Worm (Caenorhabditis elegans) whole organism, L4 larva: ENCODE results near the gene nhr-120.
A peak's percentile ranks its signal among the peaks of the same experiment; 100 is the strongest.

Experiments
- F10B5.3 ChIP-seq: sonication (generic microtip); optimal IDR thresholded peaks from 2 replicates; lab custom pipeline; 2016; ENCODE audit warnings: mild to moderate bottlenecking, missing genetic modification characterization, missing compliant biosample characterization
- F26F4.8 ChIP-seq: fragments of 200-800 bp; sonication (Bioruptor generic); conservative IDR thresholded peaks from 2 replicates; pipeline ENCODE4 v1.3.6; 2022; ENCODE audit warnings: missing genetic modification characterization, missing compliant biosample characterization
- F44E2.7 ChIP-seq: fragments of 200-800 bp; sonication (Bioruptor generic); IDR thresholded peaks from 2 replicates; pipeline ENCODE4 v2.1.2; 2022; ENCODE audit warnings: missing genetic modification characterization, missing compliant biosample characterization
- Y5F2A.4 ChIP-seq: fragments of 200-800 bp; sonication (Bioruptor generic); optimal IDR thresholded peaks from 2 replicates; lab custom pipeline; 2018; ENCODE audit warnings: mild to moderate bottlenecking, missing genetic modification characterization, missing compliant biosample characterization
- Y75B8A.6 ChIP-seq: fragments of 200-800 bp; sonication (Bioruptor generic); IDR thresholded peaks from 2 replicates; pipeline ENCODE4 v1.3.6; 2022; ENCODE audit warnings: missing genetic modification reagents, missing genetic modification characterization, missing compliant biosample characterization
- arid-1 ChIP-seq: fragments of 200-800 bp; sonication (Bioruptor generic); conservative IDR thresholded peaks from 2 replicates; pipeline ENCODE4 v1.3.6; 2022; ENCODE audit warnings: missing genetic modification reagents, missing genetic modification characterization, missing compliant biosample characterization
- ceh-28 ChIP-seq: fragments of 150-350 bp; optimal IDR thresholded peaks from 2 replicates; lab custom pipeline; 2014; ENCODE audit warnings: missing biosample characterization, missing genetic modification reagents, missing genetic modification characterization
- cey-2 ChIP-seq: sonication (generic microtip); optimal IDR thresholded peaks from 3 replicates; lab custom pipeline; 2017; ENCODE audit warnings: missing genetic modification characterization, mild to moderate bottlenecking, missing compliant biosample characterization, antibody characterized with exemption, borderline replicate concordance; ENCODE audit not compliant: insufficient read depth
- daf-16 ChIP-seq, 3 experiments: sonication (generic microtip); optimal IDR thresholded peaks; 2 replicates each; lab custom pipeline; 2016 to 2017; ENCODE audit warnings: missing genetic modification characterization in 3 of 3, missing genetic modification reagents in 3 of 3, mild to moderate bottlenecking in 2 of 3, missing compliant biosample characterization in 2 of 3, missing biosample characterization in 1 of 3, moderate library complexity in 1 of 3
- dmd-6 ChIP-seq: fragments of 200-800 bp; sonication (Bioruptor generic); IDR thresholded peaks from 2 replicates; pipeline ENCODE4 v1.3.6; 2022; ENCODE audit warnings: missing genetic modification reagents, missing genetic modification characterization, missing compliant biosample characterization
- dmd-9 ChIP-seq: fragments of 200-800 bp; sonication (Bioruptor generic); IDR thresholded peaks from 2 replicates; pipeline ENCODE4 v1.3.6; 2022; ENCODE audit warnings: missing genetic modification reagents, missing genetic modification characterization, missing compliant biosample characterization
- dve-1 ChIP-seq: sonication (generic microtip); optimal IDR thresholded peaks from 2 replicates; lab custom pipeline; 2017; ENCODE audit warnings: antibody characterized with exemption, mild to moderate bottlenecking, missing genetic modification characterization, missing compliant biosample characterization; ENCODE audit not compliant: insufficient read depth
- egl-27 ChIP-seq: sonication (generic microtip); optimal IDR thresholded peaks from 3 replicates; lab custom pipeline; 2017; ENCODE audit warnings: missing biosample characterization, missing genetic modification reagents, missing genetic modification characterization
- egl-43 ChIP-seq: fragments of 200-800 bp; sonication (Bioruptor generic); IDR thresholded peaks from 2 replicates; pipeline ENCODE4 v1.3.6; 2022; ENCODE audit warnings: missing genetic modification reagents, missing genetic modification characterization, missing compliant biosample characterization
- fkh-10 ChIP-seq: fragments of 150-350 bp; optimal IDR thresholded peaks from 2 replicates; lab custom pipeline; 2014; ENCODE audit warnings: missing biosample characterization, missing genetic modification reagents, missing genetic modification characterization
- gei-8 ChIP-seq: fragments of 200-800 bp; sonication (Bioruptor generic); optimal IDR thresholded peaks from 2 replicates; lab custom pipeline; 2018; ENCODE audit warnings: mild to moderate bottlenecking, missing genetic modification characterization, missing compliant biosample characterization
- hlh-11 ChIP-seq: fragments of 200-800 bp; sonication (Bioruptor generic); optimal IDR thresholded peaks from 2 replicates; lab custom pipeline; 2018; ENCODE audit warnings: mild to moderate bottlenecking, missing genetic modification characterization, missing compliant biosample characterization
- hlh-30 ChIP-seq: sonication (generic microtip); optimal IDR thresholded peaks from 2 replicates; lab custom pipeline; 2017; ENCODE audit warnings: antibody characterized with exemption, mild to moderate bottlenecking, missing genetic modification characterization, missing compliant biosample characterization; ENCODE audit not compliant: insufficient read depth
- jun-1 ChIP-seq: fragments of 150-350 bp; optimal IDR thresholded peaks from 2 replicates; lab custom pipeline; 2014; ENCODE audit warnings: missing biosample characterization, missing genetic modification reagents, missing genetic modification characterization
- lin-1 ChIP-seq: fragments of 200-800 bp; sonication (Bioruptor generic); IDR thresholded peaks from 2 replicates; pipeline ENCODE4 v1.3.6; 2022; ENCODE audit warnings: missing genetic modification reagents, missing genetic modification characterization, missing compliant biosample characterization
- lin-38 ChIP-seq: fragments of 200-800 bp; sonication (Bioruptor generic); IDR thresholded peaks from 2 replicates; pipeline ENCODE4 v1.3.6; 2022; ENCODE audit warnings: missing genetic modification reagents, missing genetic modification characterization, missing compliant biosample characterization
- mdl-1 ChIP-seq, 2 experiments: fragments of 150-350 bp in 1 of 2; sonication (generic microtip) in 1 of 2; optimal IDR thresholded peaks; 2 replicates each; lab custom pipeline; 2014 to 2017; ENCODE audit warnings: missing biosample characterization in 2 of 2, missing genetic modification characterization in 2 of 2
- mep-1 ChIP-seq: fragments of 150-350 bp; sonication (generic microtip); optimal IDR thresholded peaks from 3 replicates; lab custom pipeline; 2014; ENCODE audit warnings: missing biosample characterization, missing genetic modification characterization
- mxl-3 ChIP-seq: fragments of 200-800 bp; sonication (Bioruptor generic); optimal IDR thresholded peaks from 2 replicates; lab custom pipeline; 2018; ENCODE audit warnings: mild to moderate bottlenecking, missing genetic modification characterization, missing compliant biosample characterization
- nhr-10 ChIP-seq: fragments of 150-350 bp; optimal IDR thresholded peaks from 2 replicates; lab custom pipeline; 2014; ENCODE audit warnings: missing biosample characterization, missing genetic modification characterization
- nhr-237 ChIP-seq: sonication (generic microtip); optimal IDR thresholded peaks from 2 replicates; lab custom pipeline; 2017; ENCODE audit warnings: missing biosample characterization, missing genetic modification characterization
- nhr-28 ChIP-seq: fragments of 150-350 bp; optimal IDR thresholded peaks from 2 replicates; lab custom pipeline; 2014; ENCODE audit warnings: missing biosample characterization, missing genetic modification characterization
- nhr-48 ChIP-seq: sonication (generic microtip); optimal IDR thresholded peaks from 2 replicates; lab custom pipeline; 2016; ENCODE audit warnings: mild to moderate bottlenecking, missing genetic modification characterization, missing compliant biosample characterization
- nhr-77 ChIP-seq: fragments of 150-350 bp; optimal IDR thresholded peaks from 2 replicates; lab custom pipeline; 2014; ENCODE audit warnings: missing biosample characterization, missing genetic modification characterization
- php-3 ChIP-seq: fragments of 200-800 bp; sonication (Bioruptor generic); IDR thresholded peaks from 2 replicates; pipeline ENCODE4 v1.3.6; 2022; ENCODE audit warnings: missing genetic modification reagents, missing genetic modification characterization, missing compliant biosample characterization
- pqm-1 ChIP-seq: sonication (generic microtip); optimal IDR thresholded peaks from 2 replicates; lab custom pipeline; 2017; ENCODE audit warnings: missing biosample characterization, missing genetic modification characterization
- sdz-12 ChIP-seq: fragments of 200-800 bp; sonication (Bioruptor generic); optimal IDR thresholded peaks from 2 replicates; lab custom pipeline; 2018; ENCODE audit warnings: mild to moderate bottlenecking, missing genetic modification characterization, missing compliant biosample characterization
- spr-3 ChIP-seq: fragments of 200-800 bp; sonication (Bioruptor generic); optimal IDR thresholded peaks from 2 replicates; lab custom pipeline; 2018; ENCODE audit warnings: mild to moderate bottlenecking, missing genetic modification characterization, missing compliant biosample characterization
- tag-97 ChIP-seq: fragments of 200-800 bp; sonication (Bioruptor generic); IDR thresholded peaks from 2 replicates; pipeline ENCODE4 v1.3.6; 2022; ENCODE audit warnings: missing genetic modification characterization, missing compliant biosample characterization
- tra-1 ChIP-seq: fragments of 200-800 bp; sonication (Bioruptor generic); IDR thresholded peaks from 2 replicates; pipeline ENCODE4 v1.3.6; 2022; ENCODE audit warnings: missing genetic modification reagents, missing genetic modification characterization, missing compliant biosample characterization
- unc-62 ChIP-seq, 3 experiments: fragments of 150-350 bp in 1 of 3; sonication (generic microtip); optimal IDR thresholded peaks in 2 of 3; peaks in 1 of 3; 1 replicate in 1 of 3; 2 replicates in 2 of 3; lab custom pipeline; 2014 to 2017; ENCODE audit warnings: missing biosample characterization in 3 of 3, missing genetic modification characterization in 3 of 3, missing genetic modification reagents in 3 of 3, missing genotype in 1 of 3
- zfp-3 ChIP-seq: fragments of 200-800 bp; sonication (Bioruptor generic); conservative IDR thresholded peaks from 2 replicates; pipeline ENCODE4 v1.3.6; 2022; ENCODE audit warnings: missing genetic modification reagents, missing genetic modification characterization, missing compliant biosample characterization
- ztf-11 ChIP-seq: fragments of 150-350 bp; optimal IDR thresholded peaks from 2 replicates; lab custom pipeline; 2014; ENCODE audit warnings: missing biosample characterization, missing genetic modification characterization
- ztf-7 ChIP-seq: fragments of 150-350 bp; optimal IDR thresholded peaks from 2 replicates; lab custom pipeline; 2014; ENCODE audit warnings: missing biosample characterization, missing genetic modification characterization

The nhr-120 gene

ce11 chrX:6655163-6655562 is 14.7 kb upstream of the nhr-120 start, which contains the start of gene nhr-173 (continued):
- TF ChIP-seq zfp-3 (GFP tag; lab: Robert Waterston, UW) (no peak), Y75B8A.6 (GFP tag; lab: Robert Waterston, UW) (no peak), spr-3 (GFP tag; lab: Kevin White, UChicago) (no peak), dve-1 (tag; lab: Kevin White, UChicago) (peak; percentile 10), nhr-10 (no peak), ceh-28 (tag; lab: Kevin White, UChicago) (no peak), ztf-11 (tag; lab: Kevin White, UChicago) (no peak), sdz-12 (no peak), dmd-6 (peak; percentile 62), tag-97 (GFP tag; lab: Robert Waterston, UW) (no peak), gei-8 (GFP tag; lab: Kevin White, UChicago) (no peak), dmd-9 (GFP tag; lab: Robert Waterston, UW) (no peak)

- TF ChIP-seq tra-1 (GFP tag; lab: Robert Waterston, UW) (0 out of 2 replicates have a peak, but pooled peaks have one; percentile 38), F44E2.7 (GFP tag; lab: Robert Waterston, UW) (no peak), pqm-1 (tag; lab: Kevin White, UChicago) (peak; percentile 53), nhr-28 (tag; lab: Kevin White, UChicago) (peak; percentile 20), fkh-10 (no peak), unc-62 (GFP tag; optimal IDR thresholded peaks at IDR 0.05 in 1 of 2; lab: Kevin White, UChicago) (peak in 1 of 2 experiments; percentile 34), unc-62 (tag; optimal IDR thresholded peaks at IDR 0.05; lab: Kevin White, UChicago) (no peak), hlh-11 (tag; lab: Kevin White, UChicago) (peak; percentile 32), arid-1 (GFP tag; lab: Robert Waterston, UW) (no peak), php-3 (peak; percentile 62; the same call in 1 of the 2 replicates), ztf-7 (tag; lab: Kevin White, UChicago) (no peak), Y5F2A.4 (GFP tag; lab: Kevin White, UChicago) (no peak), F10B5.3 (tag; lab: Kevin White, UChicago) (no peak), nhr-237 (tag; lab: Kevin White, UChicago) (no peak), dmd-6 (peak; percentile 79), lin-38 (GFP tag; lab: Robert Waterston, UW) (no peak), egl-27 (no peak), daf-16 (GFP tag; optimal IDR thresholded peaks at IDR 0.05; lab: Kevin White, UChicago) (no peak), daf-16 (tag; optimal IDR thresholded peaks at IDR 0.05; lab: Kevin White, UChicago) (no peak), dve-1 (tag; lab: Kevin White, UChicago) (peak; percentile 66)
- TF ChIP-seq, all 104 proteins: peak for 8
Measured at ce11 chrX:6654139-6654538, 13.7 kb upstream of the nhr-120 start.

ce11 chrX:6653173-6653572 is 12.8 kb upstream of the nhr-120 start:
- peak; percentile 75 for TF ChIP-seq hlh-11 (tag; lab: Kevin White, UChicago)
- no peak for TF ChIP-seq egl-43 (GFP tag; lab: Robert Waterston, UW)
- peak; percentile 17 for TF ChIP-seq hlh-30 (tag; lab: Kevin White, UChicago)
- peak in 1 of 2 experiments; percentile 38 for TF ChIP-seq mdl-1 (tag; optimal IDR thresholded peaks at IDR 0.05; lab: Kevin White, UChicago)
- TF ChIP-seq mxl-3: peak; percentile 14
- TF ChIP-seq nhr-237 (tag; lab: Kevin White, UChicago): no peak
- TF ChIP-seq egl-27: no peak
- peak; percentile 34 for TF ChIP-seq dve-1 (tag; lab: Kevin White, UChicago)
- TF ChIP-seq F26F4.8: no peak
- TF ChIP-seq mep-1 (tag; lab: Kevin White, UChicago): peak; percentile 54
- no peak for TF ChIP-seq lin-1
- TF ChIP-seq cey-2 (tag; lab: Kevin White, UChicago): no peak
- TF ChIP-seq pqm-1 (tag; lab: Kevin White, UChicago): peak; percentile 56
- TF ChIP-seq dmd-6: peak; percentile 71
- peak; percentile 78 for TF ChIP-seq nhr-28 (tag; lab: Kevin White, UChicago)
- peak; percentile 57 for TF ChIP-seq nhr-77
- TF ChIP-seq nhr-48 (tag; lab: Kevin White, UChicago): peak; percentile 44
- no peak for TF ChIP-seq jun-1 (tag; lab: Kevin White, UChicago)
- TF ChIP-seq unc-62 (GFP tag; optimal IDR thresholded peaks at IDR 0.05 in 1 of 2; lab: Kevin White, UChicago): peak in 1 of 2 experiments; percentile 80
- no peak for TF ChIP-seq unc-62 (tag; optimal IDR thresholded peaks at IDR 0.05; lab: Kevin White, UChicago)
